Worm (Caenorhabditis elegans) whole organism, L2 larva: ENCODE data around the gene sqv-8.

Experiments used
- C34F6.9 ChIP-seq: fragments of 150-350 bp; optimal IDR thresholded peaks from 2 replicates; lab custom pipeline; 2014; ENCODE audit warnings: missing biosample characterization, missing genetic modification characterization
- F13H6.1 ChIP-seq: sonication (generic microtip); optimal IDR thresholded peaks from 2 replicates; lab custom pipeline; 2016; ENCODE audit warnings: missing genetic modification characterization, missing compliant biosample characterization
- Y55F3AM.14 ChIP-seq: fragments of 200-800 bp; sonication (Bioruptor generic); optimal IDR thresholded peaks from 2 replicates; lab custom pipeline; 2018; ENCODE audit warnings: mild to moderate bottlenecking, missing genetic modification characterization, missing compliant biosample characterization
- ZK546.5 ChIP-seq: sonication (generic microtip); optimal IDR thresholded peaks from 2 replicates; lab custom pipeline; 2017; ENCODE audit warnings: missing biosample characterization, missing genetic modification characterization
- alr-1 ChIP-seq: fragments of 150-350 bp; optimal IDR thresholded peaks from 2 replicates; lab custom pipeline; 2014; ENCODE audit warnings: missing biosample characterization, missing genetic modification characterization
- aly-2 ChIP-seq: fragments of 150-350 bp; optimal IDR thresholded peaks from 2 replicates; lab custom pipeline; 2014; ENCODE audit warnings: missing biosample characterization, missing genetic modification characterization
- ama-1 ChIP-seq: fragments of 150-350 bp; optimal IDR thresholded peaks from 2 replicates; lab custom pipeline; 2018; ENCODE audit warnings: inconsistent platforms
- ceh-16 ChIP-seq: fragments of 150-350 bp; optimal IDR thresholded peaks from 2 replicates; lab custom pipeline; 2014; ENCODE audit warnings: missing biosample characterization, missing genetic modification characterization
- ceh-82 ChIP-seq: fragments of 150-350 bp; optimal IDR thresholded peaks from 2 replicates; lab custom pipeline; 2014; ENCODE audit warnings: missing biosample characterization, missing genetic modification characterization
- crh-2 ChIP-seq: sonication (generic microtip); optimal IDR thresholded peaks from 2 replicates; lab custom pipeline; 2017; ENCODE audit warnings: missing biosample characterization, missing genetic modification characterization
- dmd-4 ChIP-seq: sonication (generic microtip); optimal IDR thresholded peaks from 2 replicates; lab custom pipeline; 2017; ENCODE audit warnings: missing biosample characterization, missing genetic modification characterization
- elt-1 ChIP-seq: fragments of 150-350 bp; optimal IDR thresholded peaks from 2 replicates; lab custom pipeline; 2014; ENCODE audit warnings: missing biosample characterization, missing genetic modification characterization
- fos-1 ChIP-seq: fragments of 150-350 bp; optimal IDR thresholded peaks from 2 replicates; lab custom pipeline; 2014; ENCODE audit warnings: missing biosample characterization, missing genetic modification characterization
- gmeb-1 ChIP-seq: fragments of 150-350 bp; optimal IDR thresholded peaks from 2 replicates; lab custom pipeline; 2014; ENCODE audit warnings: missing biosample characterization, missing genetic modification characterization
- lin-11 ChIP-seq: fragments of 150-350 bp; sonication (generic microtip); optimal IDR thresholded peaks from 2 replicates; lab custom pipeline; 2014; ENCODE audit warnings: missing biosample characterization, missing genetic modification characterization, inconsistent platforms, mixed read lengths
- lin-39 ChIP-seq: fragments of 150-350 bp; optimal IDR thresholded peaks from 2 replicates; lab custom pipeline; 2014; ENCODE audit warnings: missing biosample characterization, missing genetic modification reagents, missing genetic modification characterization
- lsy-2 ChIP-seq, 2 experiments: fragments of 150-350 bp in 1 of 2; sonication (generic microtip) in 1 of 2; optimal IDR thresholded peaks; 2 replicates each; lab custom pipeline; 2014 to 2017; ENCODE audit warnings: missing biosample characterization in 2 of 2, missing genetic modification characterization in 2 of 2
- mab-5 ChIP-seq: fragments of 150-350 bp; optimal IDR thresholded peaks from 2 replicates; lab custom pipeline; 2014; ENCODE audit warnings: missing biosample characterization, missing genetic modification characterization
- mbf-1 ChIP-seq: sonication (generic microtip); optimal IDR thresholded peaks from 2 replicates; lab custom pipeline; 2017; ENCODE audit warnings: missing biosample characterization, missing genetic modification characterization
- mdl-1 ChIP-seq, 2 experiments: fragments of 150-350 bp in 1 of 2; sonication (generic microtip) in 1 of 2; optimal IDR thresholded peaks; 2 replicates each; lab custom pipeline; 2017; ENCODE audit warnings: missing biosample characterization in 2 of 2, missing genetic modification characterization in 2 of 2
- nhr-10 ChIP-seq: sonication (generic microtip); optimal IDR thresholded peaks from 2 replicates; lab custom pipeline; 2017; ENCODE audit warnings: missing biosample characterization, missing genetic modification characterization
- nhr-11 ChIP-seq: fragments of 150-350 bp; optimal IDR thresholded peaks from 2 replicates; lab custom pipeline; 2014; ENCODE audit warnings: missing biosample characterization, missing genetic modification characterization
- nhr-12 ChIP-seq: fragments of 150-350 bp; optimal IDR thresholded peaks from 2 replicates; lab custom pipeline; 2014; ENCODE audit warnings: missing biosample characterization, missing genetic modification characterization
- nhr-21 ChIP-seq: fragments of 150-350 bp; optimal IDR thresholded peaks from 2 replicates; lab custom pipeline; 2014; ENCODE audit warnings: missing biosample characterization, missing genetic modification characterization
- nhr-25 ChIP-seq: fragments of 150-350 bp; sonication (generic microtip); optimal IDR thresholded peaks from 3 replicates; lab custom pipeline; 2014; ENCODE audit warnings: missing biosample characterization, missing genetic modification characterization
- nhr-6 ChIP-seq: fragments of 150-350 bp; optimal IDR thresholded peaks from 2 replicates; lab custom pipeline; 2014; ENCODE audit warnings: missing biosample characterization, missing genetic modification characterization
- peb-1 ChIP-seq: fragments of 150-350 bp; optimal IDR thresholded peaks from 2 replicates; lab custom pipeline; 2014; ENCODE audit warnings: missing biosample characterization, missing genetic modification characterization
- sem-4 ChIP-seq: fragments of 150-350 bp; optimal IDR thresholded peaks from 2 replicates; lab custom pipeline; 2014; ENCODE audit warnings: missing biosample characterization, missing genetic modification reagents, missing genetic modification characterization
- skn-1 ChIP-seq: sonication (generic microtip); optimal IDR thresholded peaks from 2 replicates; lab custom pipeline; 2017; ENCODE audit warnings: missing biosample characterization, missing genetic modification characterization
- sma-3 ChIP-seq: sonication (generic microtip); optimal IDR thresholded peaks from 2 replicates; lab custom pipeline; 2016; ENCODE audit warnings: missing genetic modification reagents, missing genetic modification characterization, missing compliant biosample characterization
- sma-9 ChIP-seq, 2 experiments: fragments of 150-350 bp in 1 of 2; sonication (generic microtip) in 1 of 2; optimal IDR thresholded peaks; 2 replicates each; lab custom pipeline; 2014 to 2016; ENCODE audit warnings: missing genetic modification characterization in 2 of 2, mild to moderate bottlenecking in 1 of 2, missing biosample characterization in 1 of 2, missing compliant biosample characterization in 1 of 2, missing genetic modification reagents in 1 of 2, moderate library complexity in 1 of 2
- snpc-4 ChIP-seq: fragments of 150-350 bp; optimal IDR thresholded peaks from 2 replicates; lab custom pipeline; 2014; ENCODE audit warnings: missing biosample characterization, missing genetic modification characterization
- unc-39 ChIP-seq: fragments of 150-350 bp; optimal IDR thresholded peaks from 2 replicates; lab custom pipeline; 2014; ENCODE audit warnings: missing biosample characterization, missing genetic modification characterization
- unc-55 ChIP-seq: fragments of 150-350 bp; sonication (generic microtip); optimal IDR thresholded peaks from 3 replicates; lab custom pipeline; 2014; ENCODE audit warnings: missing biosample characterization, missing genetic modification reagents, missing genetic modification characterization
- unc-62 ChIP-seq: fragments of 150-350 bp; optimal IDR thresholded peaks from 2 replicates; lab custom pipeline; 2014; ENCODE audit warnings: missing biosample characterization, missing genetic modification reagents, missing genetic modification characterization
- ztf-1 ChIP-seq: fragments of 200-800 bp; sonication (Bioruptor generic); conservative IDR thresholded peaks from 2 replicates; pipeline ENCODE4 v1.3.6; 2022; ENCODE audit warnings: missing genetic modification characterization, missing compliant biosample characterization
- ztf-11 ChIP-seq: sonication (generic microtip); optimal IDR thresholded peaks from 2 replicates; lab custom pipeline; 2017; ENCODE audit warnings: missing biosample characterization, missing genetic modification characterization

sqv-8 gene

ce11 chrII:9646122-9646555 lies 639 bp upstream of the sqv-8 start (continued):
- TF ChIP-seq F13H6.1, result peak; percentile 81
- TF ChIP-seq Y55F3AM.14 (GFP tag; lab: Kevin White, UChicago), result peak; percentile 75
- TF ChIP-seq sem-4 (tag; lab: Kevin White, UChicago), result peak; percentile 73
- TF ChIP-seq mdl-1 (tag; optimal IDR thresholded peaks at IDR 0.05; lab: Kevin White, UChicago), result peak in 1 of 2 experiments; percentile 39
- peak; percentile 35 for TF ChIP-seq ceh-16 (tag; lab: Kevin White, UChicago)
- no peak for TF ChIP-seq unc-62 (GFP tag; lab: Kevin White, UChicago)
- no peak for TF ChIP-seq aly-2 (tag; lab: Kevin White, UChicago)
- no peak for TF ChIP-seq nhr-12 (tag; lab: Kevin White, UChicago)
- TF ChIP-seq snpc-4 (tag; lab: Kevin White, UChicago), result no peak
- no peak for TF ChIP-seq skn-1
- peak; percentile 95 for TF ChIP-seq fos-1

ce11 chrII:9649191-9649590 lies 2.4 kb downstream of the sqv-8 start, which contains the start of gene ZK1307.9:
ZK1307.9 (plus strand) TSS chrII:9649491.
- no peak for TF ChIP-seq ztf-1 (GFP tag; lab: Robert Waterston, UW)
- no peak for TF ChIP-seq ceh-82 (tag; lab: Kevin White, UChicago)
- no peak for TF ChIP-seq elt-1 (tag; lab: Kevin White, UChicago)
- TF ChIP-seq aly-2 (tag; lab: Kevin White, UChicago), result no peak

- no peak for TF ChIP-seq dmd-4 (tag; lab: Kevin White, UChicago)
- no peak for TF ChIP-seq ZK546.5
- no peak for TF ChIP-seq nhr-21
- TF ChIP-seq lin-11, result no peak
- no peak for TF ChIP-seq ztf-1 (GFP tag; lab: Robert Waterston, UW)
- no peak for TF ChIP-seq gmeb-1 (tag; lab: Kevin White, UChicago)
- no peak for TF ChIP-seq F13H6.1
- no peak for TF ChIP-seq sma-3
- TF ChIP-seq mbf-1 (tag; lab: Kevin White, UChicago), result no peak
- no peak for TF ChIP-seq nhr-10 (tag; lab: Kevin White, UChicago)
- no peak for TF ChIP-seq lin-39
- TF ChIP-seq alr-1 (tag; lab: Kevin White, UChicago), result no peak
Measured at ce11 chrII:9651700-9652099, 4.9 kb downstream of the sqv-8 start, which contains the start of gene ZK1307.4. ZK1307.4 (minus strand) TSS chrII:9651800.

ce11 chrII:9652919-9653318 lies 6.1 kb downstream of the sqv-8 start, which contains the start of gene ZK1307.3:
ZK1307.3 (minus strand) TSS chrII:9653019.
- TF ChIP-seq fos-1, result no peak
- no peak for TF ChIP-seq unc-39 (tag; lab: Kevin White, UChicago)
- TF ChIP-seq nhr-25, result no peak
- TF ChIP-seq sma-9 (GFP tag; optimal IDR thresholded peaks at IDR 0.05; lab: Kevin White, UChicago), result no peak
- TF ChIP-seq sma-9 (tag; optimal IDR thresholded peaks at IDR 0.05; lab: Kevin White, UChicago), result no peak
- TF ChIP-seq sem-4 (tag; lab: Kevin White, UChicago), result no peak
- no peak for TF ChIP-seq crh-2 (tag; lab: Kevin White, UChicago)
- TF ChIP-seq nhr-12 (tag; lab: Kevin White, UChicago), result no peak
- TF ChIP-seq ztf-11, result no peak
- no peak for TF ChIP-seq mab-5 (tag; lab: Kevin White, UChicago)
- no peak for TF ChIP-seq nhr-6 (tag; lab: Kevin White, UChicago)
- TF ChIP-seq unc-55 (GFP tag; lab: Kevin White, UChicago), result no peak
- no peak for TF ChIP-seq gmeb-1 (tag; lab: Kevin White, UChicago)
- TF ChIP-seq peb-1 (tag; lab: Kevin White, UChicago), result no peak
- TF ChIP-seq lin-39, result no peak
- TF ChIP-seq ama-1 (lab: Kevin White, UChicago), result no peak
- TF ChIP-seq sma-3, result no peak
- TF ChIP-seq lsy-2 (tag; optimal IDR thresholded peaks at IDR 0.05; lab: Kevin White, UChicago), result no peak
- no peak for TF ChIP-seq nhr-11 (tag; lab: Kevin White, UChicago)
- TF ChIP-seq mdl-1 (tag; optimal IDR thresholded peaks at IDR 0.05; lab: Kevin White, UChicago), result no peak
- TF ChIP-seq, all 48 proteins: peak for 0

- TF ChIP-seq nhr-25 (peak; percentile 32), C34F6.9 (tag; lab: Kevin White, UChicago) (no peak)
Measured at ce11 chrII:9653679-9654078, 6.9 kb downstream of the sqv-8 start, which contains the start of gene ZK1307.2. ZK1307.2 (minus strand) TSS chrII:9653952.
